Worm (Caenorhabditis elegans) whole organism, L4 larva: Measurements from ENCODE around the gene F21C10.11.
"Not testable (repeated sequence)": the region's sequence is repeated elsewhere in the genome, so short reads cannot be mapped to it uniquely, and the experiment has no call there.

ENCODE experiments used
- T26A8.4 ChIP-seq: fragments of 200-800 bp; sonication (Bioruptor generic); IDR thresholded peaks from 2 replicates; pipeline ENCODE4 v1.3.6; 2022; ENCODE audit warnings: missing genetic modification characterization, missing compliant biosample characterization
- Y75B8A.6 ChIP-seq: fragments of 200-800 bp; sonication (Bioruptor generic); IDR thresholded peaks from 2 replicates; pipeline ENCODE4 v1.3.6; 2022; ENCODE audit warnings: missing genetic modification reagents, missing genetic modification characterization, missing compliant biosample characterization
- ZK546.5 ChIP-seq, 2 experiments: sonication (generic microtip); optimal IDR thresholded peaks; 2 replicates each; lab custom pipeline; 2017; ENCODE audit warnings: missing biosample characterization in 2 of 2, missing genetic modification characterization in 2 of 2
- aha-1 ChIP-seq: fragments of 150-350 bp; peaks from one replicate; lab custom pipeline; 2014; ENCODE audit warnings: missing biosample characterization, missing genetic modification characterization
- ama-1 ChIP-seq: fragments of 150-350 bp; optimal IDR thresholded peaks from 2 replicates; lab custom pipeline; 2014; ENCODE audit warnings: inconsistent platforms, mixed read lengths
- arid-1 ChIP-seq: fragments of 200-800 bp; sonication (Bioruptor generic); conservative IDR thresholded peaks from 2 replicates; pipeline ENCODE4 v1.3.6; 2022; ENCODE audit warnings: missing genetic modification reagents, missing genetic modification characterization, missing compliant biosample characterization
- attf-4 ChIP-seq: sonication (generic microtip); optimal IDR thresholded peaks from 3 replicates; lab custom pipeline; 2017; ENCODE audit warnings: missing biosample characterization, missing genetic modification characterization
- ceh-44 ChIP-seq: fragments of 200-800 bp; sonication (Bioruptor generic); IDR thresholded peaks from 2 replicates; pipeline ENCODE4 v1.3.6; 2022; ENCODE audit warnings: missing genetic modification reagents, missing genetic modification characterization, missing compliant biosample characterization
- ces-1 ChIP-seq: fragments of 150-350 bp; sonication (generic microtip); optimal IDR thresholded peaks from 4 replicates; lab custom pipeline; 2014; ENCODE audit warnings: missing biosample characterization, missing genetic modification reagents, missing genetic modification characterization
- cey-2 ChIP-seq: sonication (generic microtip); optimal IDR thresholded peaks from 3 replicates; lab custom pipeline; 2017; ENCODE audit warnings: missing genetic modification characterization, mild to moderate bottlenecking, missing compliant biosample characterization, antibody characterized with exemption, borderline replicate concordance; ENCODE audit not compliant: insufficient read depth
- ctbp-1 ChIP-seq: fragments of 200-800 bp; sonication (Bioruptor generic); IDR thresholded peaks from 2 replicates; pipeline ENCODE4 v1.3.6; 2022; ENCODE audit warnings: missing genetic modification reagents, missing genetic modification characterization, missing compliant biosample characterization
- daf-16 ChIP-seq, 3 experiments: sonication (generic microtip); optimal IDR thresholded peaks; 2 replicates each; lab custom pipeline; 2016 to 2017; ENCODE audit warnings: missing genetic modification characterization in 3 of 3, missing genetic modification reagents in 3 of 3, mild to moderate bottlenecking in 2 of 3, missing compliant biosample characterization in 2 of 3, missing biosample characterization in 1 of 3, moderate library complexity in 1 of 3
- dmd-6 ChIP-seq: fragments of 200-800 bp; sonication (Bioruptor generic); IDR thresholded peaks from 2 replicates; pipeline ENCODE4 v1.3.6; 2022; ENCODE audit warnings: missing genetic modification reagents, missing genetic modification characterization, missing compliant biosample characterization
- dmd-9 ChIP-seq: fragments of 200-800 bp; sonication (Bioruptor generic); IDR thresholded peaks from 2 replicates; pipeline ENCODE4 v1.3.6; 2022; ENCODE audit warnings: missing genetic modification reagents, missing genetic modification characterization, missing compliant biosample characterization
- dve-1 ChIP-seq: sonication (generic microtip); optimal IDR thresholded peaks from 2 replicates; lab custom pipeline; 2017; ENCODE audit warnings: antibody characterized with exemption, mild to moderate bottlenecking, missing genetic modification characterization, missing compliant biosample characterization; ENCODE audit not compliant: insufficient read depth
- egl-43 ChIP-seq: fragments of 200-800 bp; sonication (Bioruptor generic); IDR thresholded peaks from 2 replicates; pipeline ENCODE4 v1.3.6; 2022; ENCODE audit warnings: missing genetic modification reagents, missing genetic modification characterization, missing compliant biosample characterization
- hlh-11 ChIP-seq: fragments of 200-800 bp; sonication (Bioruptor generic); optimal IDR thresholded peaks from 2 replicates; lab custom pipeline; 2018; ENCODE audit warnings: mild to moderate bottlenecking, missing genetic modification characterization, missing compliant biosample characterization
- hlh-30 ChIP-seq: sonication (generic microtip); optimal IDR thresholded peaks from 2 replicates; lab custom pipeline; 2017; ENCODE audit warnings: antibody characterized with exemption, mild to moderate bottlenecking, missing genetic modification characterization, missing compliant biosample characterization; ENCODE audit not compliant: insufficient read depth
- hmg-1.1 ChIP-seq: fragments of 200-800 bp; sonication (Bioruptor generic); IDR thresholded peaks from 2 replicates; pipeline ENCODE4 v1.3.6; 2022; ENCODE audit warnings: missing genetic modification reagents, missing genetic modification characterization, missing compliant biosample characterization
- jun-1 ChIP-seq: fragments of 150-350 bp; optimal IDR thresholded peaks from 2 replicates; lab custom pipeline; 2014; ENCODE audit warnings: missing biosample characterization, missing genetic modification reagents, missing genetic modification characterization
- lim-7 ChIP-seq: fragments of 200-800 bp; sonication (Bioruptor generic); IDR thresholded peaks from 2 replicates; pipeline ENCODE4 v1.3.6; 2022; ENCODE audit warnings: missing genetic modification characterization, missing compliant biosample characterization
- lin-15B ChIP-seq: fragments of 150-350 bp; sonication (generic microtip); optimal IDR thresholded peaks from 3 replicates; lab custom pipeline; 2014; ENCODE audit warnings: missing biosample characterization, missing genetic modification characterization
- lin-29 ChIP-seq: fragments of 200-800 bp; sonication (Bioruptor generic); IDR thresholded peaks from 2 replicates; pipeline ENCODE4 v1.3.6; 2022; ENCODE audit warnings: missing genetic modification reagents, missing genetic modification characterization, missing compliant biosample characterization
- lin-38 ChIP-seq: fragments of 200-800 bp; sonication (Bioruptor generic); IDR thresholded peaks from 2 replicates; pipeline ENCODE4 v1.3.6; 2022; ENCODE audit warnings: missing genetic modification reagents, missing genetic modification characterization, missing compliant biosample characterization
- lin-39 ChIP-seq: fragments of 150-350 bp; optimal IDR thresholded peaks from 2 replicates; lab custom pipeline; 2014; ENCODE audit warnings: missing biosample characterization, missing genetic modification reagents, missing genetic modification characterization
- lsy-2 ChIP-seq, 2 experiments: fragments of 150-350 bp in 1 of 2; sonication (generic microtip) in 1 of 2; optimal IDR thresholded peaks; 2 replicates each; lab custom pipeline; 2014 to 2017; ENCODE audit warnings: missing biosample characterization in 2 of 2, missing genetic modification characterization in 2 of 2
- madf-5 ChIP-seq, 2 experiments: fragments of 200-800 bp; sonication (Bioruptor generic); IDR thresholded peaks; 2 replicates each; pipeline ENCODE4 v1.3.6; 2022; ENCODE audit warnings: missing compliant biosample characterization in 2 of 2, missing genetic modification characterization in 2 of 2
- mdl-1 ChIP-seq, 2 experiments: fragments of 150-350 bp in 1 of 2; sonication (generic microtip) in 1 of 2; optimal IDR thresholded peaks; 2 replicates each; lab custom pipeline; 2014 to 2017; ENCODE audit warnings: missing biosample characterization in 2 of 2, missing genetic modification characterization in 2 of 2
- mdt-29 ChIP-seq: fragments of 200-800 bp; sonication (Bioruptor generic); IDR thresholded peaks from 2 replicates; pipeline ENCODE4 v1.3.6; 2022; ENCODE audit warnings: missing genetic modification reagents, missing genetic modification characterization, missing compliant biosample characterization
- mep-1 ChIP-seq: fragments of 150-350 bp; sonication (generic microtip); optimal IDR thresholded peaks from 3 replicates; lab custom pipeline; 2014; ENCODE audit warnings: missing biosample characterization, missing genetic modification characterization
- mes-2 ChIP-seq: sonication (generic microtip); optimal IDR thresholded peaks from 2 replicates; lab custom pipeline; 2016; ENCODE audit warnings: missing genotype, mild to moderate bottlenecking, missing genetic modification characterization, missing compliant biosample characterization; ENCODE audit not compliant: poor library complexity, severe bottlenecking
- mxl-2 ChIP-seq: fragments of 200-800 bp; sonication (Bioruptor generic); conservative IDR thresholded peaks from 2 replicates; pipeline ENCODE4 v1.3.6; 2022; ENCODE audit warnings: missing genetic modification reagents, missing genetic modification characterization, missing compliant biosample characterization
- nhr-28 ChIP-seq: fragments of 150-350 bp; optimal IDR thresholded peaks from 2 replicates; lab custom pipeline; 2014; ENCODE audit warnings: missing biosample characterization, missing genetic modification characterization
- nhr-41 ChIP-seq: fragments of 200-800 bp; sonication (Bioruptor generic); IDR thresholded peaks from 2 replicates; pipeline ENCODE4 v1.3.6; 2022; ENCODE audit warnings: missing genetic modification reagents, missing genetic modification characterization, missing compliant biosample characterization
- nhr-48 ChIP-seq: sonication (generic microtip); optimal IDR thresholded peaks from 2 replicates; lab custom pipeline; 2016; ENCODE audit warnings: mild to moderate bottlenecking, missing genetic modification characterization, missing compliant biosample characterization
- pha-4 ChIP-seq, 2 experiments: fragments of 150-350 bp in 1 of 2; fragments of 200-800 bp in 1 of 2; sonication (Bioruptor generic) in 1 of 2; IDR thresholded peaks in 1 of 2; optimal IDR thresholded peaks in 1 of 2; 2 replicates each; pipeline versions ENCODE4 v1.3.6 to Lab custom; 2014 to 2022; ENCODE audit warnings: missing genetic modification characterization in 2 of 2, missing genetic modification reagents in 2 of 2, missing biosample characterization in 1 of 2, missing compliant biosample characterization in 1 of 2
- php-3 ChIP-seq: fragments of 200-800 bp; sonication (Bioruptor generic); IDR thresholded peaks from 2 replicates; pipeline ENCODE4 v1.3.6; 2022; ENCODE audit warnings: missing genetic modification reagents, missing genetic modification characterization, missing compliant biosample characterization
- set-16 ChIP-seq: fragments of 200-800 bp; sonication (Bioruptor generic); IDR thresholded peaks from 2 replicates; pipeline ENCODE4 v1.3.6; 2022; ENCODE audit warnings: missing genetic modification reagents, missing genetic modification characterization, missing compliant biosample characterization
- skn-1 ChIP-seq: fragments of 150-350 bp; optimal IDR thresholded peaks from 2 replicates; lab custom pipeline; 2014; ENCODE audit warnings: missing biosample characterization, missing genetic modification characterization
- snpc-4 ChIP-seq: fragments of 150-350 bp; optimal IDR thresholded peaks from 2 replicates; lab custom pipeline; 2014; ENCODE audit warnings: missing biosample characterization, missing genetic modification characterization
- spr-1 ChIP-seq: sonication (generic microtip); optimal IDR thresholded peaks from 2 replicates; lab custom pipeline; 2016; ENCODE audit warnings: mild to moderate bottlenecking, missing genetic modification characterization, missing compliant biosample characterization
- unc-62 ChIP-seq, 3 experiments: fragments of 150-350 bp in 1 of 3; sonication (generic microtip); optimal IDR thresholded peaks in 2 of 3; peaks in 1 of 3; 1 replicate in 1 of 3; 2 replicates in 2 of 3; lab custom pipeline; 2014 to 2017; ENCODE audit warnings: missing biosample characterization in 3 of 3, missing genetic modification characterization in 3 of 3, missing genetic modification reagents in 3 of 3, missing genotype in 1 of 3
- zfp-3 ChIP-seq: fragments of 200-800 bp; sonication (Bioruptor generic); conservative IDR thresholded peaks from 2 replicates; pipeline ENCODE4 v1.3.6; 2022; ENCODE audit warnings: missing genetic modification reagents, missing genetic modification characterization, missing compliant biosample characterization
- zip-2 ChIP-seq: fragments of 150-350 bp; optimal IDR thresholded peaks from 2 replicates; lab custom pipeline; 2014; ENCODE audit warnings: missing biosample characterization, missing genetic modification characterization

The F21C10.11 gene

DNA sequence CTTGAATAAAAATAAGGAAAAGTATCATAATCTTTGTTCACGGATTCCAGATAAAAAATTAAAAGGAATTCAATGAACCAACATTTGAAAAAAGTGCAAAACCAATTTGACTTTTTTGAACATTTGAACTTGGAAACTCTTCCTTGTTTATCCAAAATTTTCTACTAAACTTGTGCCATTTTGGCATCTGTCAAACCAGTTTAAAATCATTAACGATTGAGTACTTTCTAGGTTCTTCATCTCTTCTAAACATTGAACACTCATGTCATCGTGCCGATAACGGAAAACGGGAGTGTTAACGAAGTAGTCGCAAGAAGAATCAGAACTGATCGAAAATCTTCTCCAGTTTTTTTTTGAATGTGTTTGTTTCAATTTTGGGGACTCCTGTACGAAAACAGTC lies 39.0 kb upstream of the F21C10.11 start:
- no peak for TF ChIP-seq zip-2 (tag; lab: Kevin White, UChicago)
- TF ChIP-seq ces-1: no peak
- TF ChIP-seq nhr-28 (tag; lab: Kevin White, UChicago): peak; percentile 48
- peak in 1 of 2 experiments; percentile 24 for TF ChIP-seq mdl-1 (tag; optimal IDR thresholded peaks at IDR 0.05; lab: Kevin White, UChicago)
- no peak for TF ChIP-seq arid-1 (GFP tag; lab: Robert Waterston, UW)
- TF ChIP-seq ZK546.5 (tag; optimal IDR thresholded peaks at IDR 0.05; lab: Kevin White, UChicago): no peak
- no peak for TF ChIP-seq attf-4 (tag; lab: Kevin White, UChicago)
- TF ChIP-seq dmd-6: 0 out of 2 replicates have a peak, but pooled peaks have one; percentile 30
- no peak for TF ChIP-seq lin-29 (GFP tag; lab: Robert Waterston, UW)

DNA sequence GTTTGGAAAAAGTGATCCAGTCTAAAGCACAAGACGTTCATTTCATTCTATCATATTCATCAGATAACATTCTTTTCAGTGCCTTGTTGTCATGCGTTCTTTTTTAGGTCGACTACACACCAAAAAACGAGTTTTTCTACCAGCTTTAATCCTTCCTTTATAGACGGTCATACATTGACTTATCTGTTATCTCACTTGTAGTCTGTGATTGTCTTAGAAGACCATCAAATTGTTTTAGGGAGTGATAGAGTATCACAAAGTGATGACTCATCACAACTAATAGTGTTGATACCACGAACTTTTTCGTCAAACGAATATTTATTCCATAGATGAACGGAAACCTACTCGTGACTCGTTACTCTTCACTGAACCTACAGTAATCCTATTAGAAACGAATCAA lies 37.4 kb upstream of the F21C10.11 start:
- peak; percentile 62 for TF ChIP-seq hlh-30 (tag; lab: Kevin White, UChicago)
- no peak for TF ChIP-seq spr-1 (tag; lab: Kevin White, UChicago)
- no peak for TF ChIP-seq lin-39 (tag; lab: Kevin White, UChicago)
- TF ChIP-seq lin-29 (GFP tag; lab: Robert Waterston, UW): no peak
- peak in 1 of 2 experiments; percentile 10 for TF ChIP-seq lsy-2 (tag; optimal IDR thresholded peaks at IDR 0.05; lab: Kevin White, UChicago)
- no peak for TF ChIP-seq nhr-41 (GFP tag; lab: Robert Waterston, UW)
- TF ChIP-seq dmd-6: peak; percentile 13; the same call in 1 of the 2 replicates
- TF ChIP-seq Y75B8A.6: no peak
- peak; percentile 88 for TF ChIP-seq nhr-48 (tag; lab: Kevin White, UChicago)
- no peak for TF ChIP-seq daf-16 (GFP tag; optimal IDR thresholded peaks at IDR 0.05; lab: Kevin White, UChicago)
- TF ChIP-seq daf-16 (tag; optimal IDR thresholded peaks at IDR 0.05; lab: Kevin White, UChicago): peak; percentile 25
- TF ChIP-seq dmd-9 (GFP tag; lab: Robert Waterston, UW): no peak
- peak; percentile 31 for TF ChIP-seq dve-1 (tag; lab: Kevin White, UChicago)
- TF ChIP-seq aha-1 (tag; lab: Kevin White, UChicago): peak; percentile 26
- no peak for TF ChIP-seq snpc-4 (tag; lab: Kevin White, UChicago)
- peak; percentile 90 for TF ChIP-seq nhr-28 (tag; lab: Kevin White, UChicago)
- TF ChIP-seq mdl-1 (tag; optimal IDR thresholded peaks at IDR 0.05; lab: Kevin White, UChicago): peak; percentile 66 to 71
- TF ChIP-seq mes-2 (tag; lab: Kevin White, UChicago): peak; percentile 30
- 0 out of 2 replicates have a peak, but pooled peaks have one; percentile 19 for TF ChIP-seq hmg-1.1 (GFP tag; lab: Robert Waterston, UW)
- TF ChIP-seq mxl-2 (GFP tag; lab: Robert Waterston, UW): no peak
- TF ChIP-seq mep-1 (tag; lab: Kevin White, UChicago): no peak
- TF ChIP-seq lin-15B (tag; lab: Kevin White, UChicago): no peak
- no peak for TF ChIP-seq ama-1 (lab: Kevin White, UChicago)
- TF ChIP-seq jun-1 (tag; lab: Kevin White, UChicago): no peak
- peak; percentile 17 for TF ChIP-seq cey-2
- TF ChIP-seq skn-1 (tag; lab: Kevin White, UChicago): no peak
- TF ChIP-seq hlh-11 (tag; lab: Kevin White, UChicago): peak; percentile 67
- TF ChIP-seq unc-62 (GFP tag; optimal IDR thresholded peaks at IDR 0.05 in 1 of 2; lab: Kevin White, UChicago): peak in 1 of 2 experiments; percentile 83
- TF ChIP-seq unc-62 (tag; optimal IDR thresholded peaks at IDR 0.05; lab: Kevin White, UChicago): no peak

DNA sequence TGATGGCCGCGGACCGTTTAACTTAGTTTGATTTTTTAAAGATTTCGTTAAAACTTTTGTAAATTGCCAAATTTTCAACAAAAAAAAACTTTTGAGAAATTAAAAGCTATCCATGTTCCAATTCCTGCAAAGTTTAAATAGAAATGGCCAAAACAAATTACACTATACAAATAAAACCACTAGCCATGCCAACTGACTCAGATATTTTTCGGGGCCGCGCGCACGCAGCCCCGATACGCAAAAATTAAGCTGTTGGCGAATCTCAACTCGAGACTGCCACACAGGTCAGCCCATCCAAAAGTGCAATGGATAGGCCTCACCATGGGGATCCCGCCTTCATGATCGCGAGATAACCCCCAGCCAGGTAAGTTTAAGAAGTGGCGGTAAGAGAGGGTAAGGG lies 36.6 kb upstream of the F21C10.11 start:
- TF ChIP-seq lim-7 (GFP tag; lab: Robert Waterston, UW) (0 out of 2 replicates have a peak, but pooled peaks have one; percentile 16), ceh-44 (GFP tag; lab: Robert Waterston, UW) (peak; percentile 41; the same call in 1 of the 2 replicates), T26A8.4 (GFP tag; lab: Robert Waterston, UW) (0 out of 2 replicates have a peak, but pooled peaks have one; percentile 39), php-3 (GFP tag; lab: Robert Waterston, UW) (peak; percentile 27; the same call in 1 of the 2 replicates), set-16 (GFP tag; lab: Robert Waterston, UW) (0 out of 2 replicates have a peak, but pooled peaks have one; percentile 15), zfp-3 (peak; percentile 76; the same call in 1 of the 2 replicates), pha-4 (GFP tag; IDR thresholded peaks at IDR 0.05; lab: Robert Waterston, UW) (peak; percentile 68), madf-5 (GFP tag; IDR thresholded peaks at IDR 0.05; lab: Robert Waterston, UW) (0 out of 4 replicates have a peak, but pooled peaks of 1 of the 2 experiments have one; percentile 33), egl-43 (peak; percentile 53; the same call in 1 of the 2 replicates), mdt-29 (peak; percentile 15; the same call in 1 of the 2 replicates), ctbp-1 (GFP tag; lab: Robert Waterston, UW) (peak; percentile 64; the same call in 1 of the 2 replicates), lin-38 (GFP tag; lab: Robert Waterston, UW) (peak; percentile 44; the same call in 1 of the 2 replicates)
- not testable (repeated sequence) for TF ChIP-seq pha-4 (tag; optimal IDR thresholded peaks at IDR 0.05; lab: Kevin White, UChicago)
- TF ChIP-seq, all 104 proteins: peak for 12; not testable (repeated sequence) for 92
